Fruit fly (Drosophila melanogaster) whole organism, embryonic: ENCODE data around the gene CG8379.

Experiments used
- Bteb2 ChIP-seq: fragments of 200-800 bp; sonication (Bioruptor generic); optimal IDR thresholded peaks from 2 replicates; lab custom pipeline; 2016; ENCODE audit warnings: missing biosample characterization, missing genetic modification characterization
- CG1024 ChIP-seq: fragments of 200-800 bp; sonication (Bioruptor generic); IDR thresholded peaks from 2 replicates; pipeline ENCODE4 v1.3.6; 2022; ENCODE audit warnings: missing biosample characterization, missing genetic modification characterization
- CG10321 ChIP-seq: fragments of 200-800 bp; sonication (Bioruptor generic); IDR thresholded peaks from 2 replicates; pipeline ENCODE4 v1.3.6; 2022; ENCODE audit warnings: missing biosample characterization, missing genetic modification characterization
- CG10462 ChIP-seq: fragments of 200-800 bp; sonication (Bioruptor generic); optimal IDR thresholded peaks from 2 replicates; lab custom pipeline; 2016; ENCODE audit warnings: missing biosample characterization, missing genetic modification characterization
- CG11085 ChIP-seq: fragments of 200-800 bp; sonication (Bioruptor generic); IDR thresholded peaks from 2 replicates; pipeline ENCODE4 v1.3.6; 2022; ENCODE audit warnings: missing biosample characterization, missing genetic modification characterization
- CG1233 ChIP-seq: fragments of 200-800 bp; sonication (Bioruptor generic); optimal IDR thresholded peaks from 4 replicates; lab custom pipeline; 2018; ENCODE audit warnings: missing biosample characterization, mild to moderate bottlenecking, missing genetic modification characterization
- CG14014 ChIP-seq: fragments of 200-800 bp; sonication (Bioruptor generic); IDR thresholded peaks from 2 replicates; pipeline ENCODE4 v1.3.6; 2022; ENCODE audit warnings: missing biosample characterization, missing genetic modification characterization
- CG15269 ChIP-seq: fragments of 200-800 bp; sonication (Bioruptor generic); optimal IDR thresholded peaks from 2 replicates; lab custom pipeline; 2018; ENCODE audit warnings: missing biosample characterization, mild to moderate bottlenecking, missing genetic modification characterization, moderate library complexity
- CG18011 ChIP-seq: fragments of 200-800 bp; sonication (Bioruptor generic); optimal IDR thresholded peaks from 2 replicates; lab custom pipeline; 2017; ENCODE audit warnings: missing biosample characterization, missing genetic modification characterization, mild to moderate bottlenecking, moderate library complexity, missing genotype
- CG2120 ChIP-seq: fragments of 200-800 bp; sonication (Bioruptor generic); optimal IDR thresholded peaks from 3 replicates; lab custom pipeline; 2016; ENCODE audit warnings: missing biosample characterization, missing genetic modification characterization
- CG32772 ChIP-seq: fragments of 200-800 bp; sonication (Bioruptor generic); IDR thresholded peaks from 2 replicates; pipeline ENCODE4 v1.3.6; 2022; ENCODE audit warnings: missing biosample characterization, missing genetic modification characterization
- CG34422 ChIP-seq: fragments of 200-800 bp; sonication (Bioruptor generic); IDR thresholded peaks from 3 replicates; pipeline ENCODE4 v1.3.6; 2022; ENCODE audit warnings: missing biosample characterization, missing genetic modification characterization
- CG7963 ChIP-seq: fragments of 200-800 bp; sonication (Bioruptor generic); IDR thresholded peaks from 3 replicates; pipeline ENCODE4 v1.3.6; 2022; ENCODE audit warnings: missing biosample characterization, missing genetic modification characterization; ENCODE audit not compliant: partially characterized antibody
- CG8089 ChIP-seq: fragments of 200-800 bp; sonication (Bioruptor generic); optimal IDR thresholded peaks from 3 replicates; lab custom pipeline; 2016; ENCODE audit warnings: missing biosample characterization, missing genetic modification characterization
- CG9437 ChIP-seq: fragments of 200-800 bp; sonication (Bioruptor generic); optimal IDR thresholded peaks from 2 replicates; lab custom pipeline; 2018; ENCODE audit warnings: missing biosample characterization, mild to moderate bottlenecking, missing genetic modification characterization
- CTCF ChIP-seq: fragments of 200-800 bp; sonication (Bioruptor generic); optimal IDR thresholded peaks from 2 replicates; lab custom pipeline; 2017; ENCODE audit warnings: missing biosample characterization, mild to moderate bottlenecking, missing genetic modification characterization, moderate library complexity
- CrebB ChIP-seq: fragments of 200-800 bp; sonication (Bioruptor generic); optimal IDR thresholded peaks from 3 replicates; lab custom pipeline; 2018; ENCODE audit warnings: missing biosample characterization, mild to moderate bottlenecking, missing genetic modification characterization
- D19A ChIP-seq: fragments of 200-800 bp; optimal IDR thresholded peaks from 3 replicates; lab custom pipeline; 2019; ENCODE audit warnings: missing biosample characterization, mild to moderate bottlenecking, missing genetic modification characterization, moderate library complexity
- D19B ChIP-seq: fragments of 200-800 bp; sonication (Bioruptor generic); optimal IDR thresholded peaks from 2 replicates; lab custom pipeline; 2017; ENCODE audit warnings: missing biosample characterization, mild to moderate bottlenecking, missing genetic modification characterization
- Dad ChIP-seq: fragments of 200-800 bp; sonication (Bioruptor generic); optimal IDR thresholded peaks from 3 replicates; lab custom pipeline; 2016; ENCODE audit warnings: missing biosample characterization, missing genetic modification characterization
- ERR ChIP-seq: fragments of 200-800 bp; sonication (Bioruptor generic); optimal IDR thresholded peaks from 2 replicates; lab custom pipeline; 2016; ENCODE audit warnings: missing biosample characterization, missing genetic modification characterization
- Lhr ChIP-seq: fragments of 200-800 bp; sonication (Bioruptor generic); optimal IDR thresholded peaks from 3 replicates; lab custom pipeline; 2017; ENCODE audit warnings: mild to moderate bottlenecking, missing biosample characterization, missing genetic modification reagents, missing genetic modification characterization
- MTF-1 ChIP-seq: fragments of 200-800 bp; sonication (Bioruptor generic); optimal IDR thresholded peaks from 2 replicates; lab custom pipeline; 2018; ENCODE audit warnings: missing biosample characterization, mild to moderate bottlenecking, missing genetic modification characterization, borderline replicate concordance
- Nf-YB ChIP-seq: fragments of 200-800 bp; sonication (Bioruptor generic); optimal IDR thresholded peaks from 3 replicates; lab custom pipeline; 2019; ENCODE audit warnings: missing biosample characterization, mild to moderate bottlenecking, missing genetic modification characterization, moderate library complexity
- Nf-YC ChIP-seq: fragments of 200-800 bp; optimal IDR thresholded peaks from 3 replicates; lab custom pipeline; 2019; ENCODE audit warnings: missing biosample characterization, mild to moderate bottlenecking, missing genetic modification characterization, moderate library complexity
- Oli ChIP-seq: fragments of 200-800 bp; sonication (Bioruptor generic); optimal IDR thresholded peaks from 2 replicates; lab custom pipeline; 2018; ENCODE audit warnings: missing biosample characterization, mild to moderate bottlenecking, missing genetic modification characterization, moderate library complexity
- Optix ChIP-seq: fragments of 200-800 bp; sonication (Bioruptor generic); IDR thresholded peaks from 3 replicates; pipeline ENCODE4 v1.3.6; 2022; ENCODE audit warnings: missing biosample characterization, missing genetic modification characterization
- Ravus ChIP-seq: fragments of 200-800 bp; sonication (Bioruptor generic); IDR thresholded peaks from 2 replicates; pipeline ENCODE4 v1.3.6; 2022; ENCODE audit warnings: missing biosample characterization, missing genetic modification characterization
- Sin3A ChIP-seq: fragments of >200 bp; optimal IDR thresholded peaks from 2 replicates; lab custom pipeline; 2018
- Taf1 ChIP-seq: fragments of 200-800 bp; sonication (Bioruptor generic); IDR thresholded peaks from 2 replicates; pipeline ENCODE4 v1.3.6; 2022; ENCODE audit warnings: missing biosample characterization, missing genetic modification characterization
- Xrp1 ChIP-seq: fragments of 200-800 bp; sonication (Bioruptor generic); IDR thresholded peaks from 2 replicates; pipeline ENCODE4 v1.3.6; 2022; ENCODE audit warnings: missing biosample characterization, missing genetic modification characterization
- btn ChIP-seq: fragments of 200-800 bp; sonication (Bioruptor generic); optimal IDR thresholded peaks from 2 replicates; lab custom pipeline; 2016; ENCODE audit warnings: missing biosample characterization, missing genetic modification characterization
- cg ChIP-seq: fragments of 200-800 bp; sonication (Bioruptor generic); optimal IDR thresholded peaks from 3 replicates; lab custom pipeline; 2019; ENCODE audit warnings: missing biosample characterization, mild to moderate bottlenecking, missing genetic modification characterization, moderate library complexity
- ci ChIP-seq: fragments of 200-800 bp; sonication (Bioruptor generic); IDR thresholded peaks from 3 replicates; pipeline ENCODE4 v1.3.6; 2022; ENCODE audit warnings: missing biosample characterization, missing genetic modification characterization
- dati ChIP-seq: fragments of 200-800 bp; sonication (Bioruptor generic); IDR thresholded peaks from 2 replicates; pipeline ENCODE4 v1.3.6; 2022; ENCODE audit warnings: missing biosample characterization, missing genetic modification characterization
- esg ChIP-seq: fragments of 200-800 bp; sonication (Bioruptor generic); conservative IDR thresholded peaks from 2 replicates; pipeline ENCODE4 v1.3.6; 2022; ENCODE audit warnings: missing biosample characterization, missing genetic modification characterization
- hbn ChIP-seq: fragments of 200-800 bp; sonication (Bioruptor generic); IDR thresholded peaks from 2 replicates; pipeline ENCODE4 v1.3.6; 2022; ENCODE audit warnings: missing biosample characterization, missing genetic modification characterization; ENCODE audit not compliant: partially characterized antibody
- jing ChIP-seq: fragments of 200-800 bp; sonication (Bioruptor generic); optimal IDR thresholded peaks from 2 replicates; lab custom pipeline; 2018; ENCODE audit warnings: missing biosample characterization, mild to moderate bottlenecking, missing genetic modification characterization
- maf-S ChIP-seq: fragments of 200-800 bp; sonication (Bioruptor generic); optimal IDR thresholded peaks from 2 replicates; lab custom pipeline; 2016; ENCODE audit warnings: missing biosample characterization, missing genetic modification characterization
- mld ChIP-seq: fragments of 200-800 bp; sonication (Bioruptor generic); IDR thresholded peaks from 3 replicates; pipeline ENCODE4 v1.3.6; 2022; ENCODE audit warnings: missing biosample characterization, missing genetic modification characterization; ENCODE audit not compliant: partially characterized antibody
- otp ChIP-seq: fragments of 200-800 bp; sonication (Bioruptor generic); IDR thresholded peaks from 3 replicates; pipeline ENCODE4, ENCODE4 v1.3.6; 2022; ENCODE audit warnings: missing biosample characterization, missing genetic modification characterization
- p53 ChIP-seq: fragments of 200-800 bp; sonication (Bioruptor generic); optimal IDR thresholded peaks from 2 replicates; lab custom pipeline; 2016; ENCODE audit warnings: missing biosample characterization, missing genetic modification characterization
- pho ChIP-seq: fragments of 200-800 bp; sonication (Bioruptor generic); optimal IDR thresholded peaks from 2 replicates; lab custom pipeline; 2016; ENCODE audit warnings: missing biosample characterization, missing genetic modification characterization
- row ChIP-seq: fragments of 200-800 bp; sonication (Bioruptor generic); IDR thresholded peaks from 3 replicates; pipeline ENCODE4 v1.3.6; 2022; ENCODE audit warnings: missing biosample characterization, missing genetic modification characterization
- run ChIP-seq: fragments of 200-800 bp; sonication (Bioruptor generic); optimal IDR thresholded peaks from 3 replicates; lab custom pipeline; 2018; ENCODE audit warnings: missing biosample characterization, mild to moderate bottlenecking, missing genetic modification characterization
- seq ChIP-seq: fragments of 200-800 bp; sonication (Bioruptor generic); IDR thresholded peaks from 2 replicates; pipeline ENCODE4 v1.3.6; 2022; ENCODE audit warnings: missing biosample characterization, missing genetic modification characterization
- sim ChIP-seq: fragments of 200-800 bp; sonication (Bioruptor generic); IDR thresholded peaks from 2 replicates; pipeline ENCODE4 v1.3.6; 2022; ENCODE audit warnings: missing biosample characterization, missing genetic modification characterization
- sug ChIP-seq: fragments of 200-800 bp; optimal IDR thresholded peaks from 2 replicates; lab custom pipeline; 2019; ENCODE audit warnings: missing biosample characterization, mild to moderate bottlenecking, missing genetic modification characterization, moderate library complexity
- tll ChIP-seq, 2 experiments: fragments of 200-800 bp in 1 of 2; fragments of >200 bp in 1 of 2; sonication (Bioruptor generic) in 1 of 2; optimal IDR thresholded peaks; 2 replicates each; lab custom pipeline; 2017 to 2019; ENCODE audit warnings: missing biosample characterization in 2 of 2, missing genetic modification characterization in 2 of 2, mild to moderate bottlenecking in 1 of 2, moderate library complexity in 1 of 2
- tna ChIP-seq: fragments of 200-800 bp; sonication (Bioruptor generic); IDR thresholded peaks from 2 replicates; pipeline ENCODE4 v1.3.6; 2022; ENCODE audit warnings: missing biosample characterization, missing genetic modification characterization; ENCODE audit not compliant: partially characterized antibody
- tx ChIP-seq: fragments of 200-800 bp; sonication (Bioruptor generic); optimal IDR thresholded peaks from 2 replicates; lab custom pipeline; 2016; ENCODE audit warnings: missing biosample characterization, missing genetic modification characterization
- wor ChIP-seq: fragments of 200-800 bp; sonication (Bioruptor generic); IDR thresholded peaks from 2 replicates; pipeline ENCODE4 v1.3.6; 2022; ENCODE audit warnings: missing biosample characterization, missing genetic modification characterization

Gene CG8379

dm6 chr3R:8819551-8820057 lies 4.6 kb upstream of the CG8379 start (continued):
- TF ChIP-seq Oli (tag; lab: Kevin White, UChicago) (no peak), tna (GFP tag; lab: Robert Waterston, UW) (no peak), dati (GFP tag; lab: Robert Waterston, UW) (no peak), run (no peak), sim (GFP tag; lab: Robert Waterston, UW) (no peak), CG34422 (GFP tag; lab: Robert Waterston, UW) (0 out of 3 replicates have a peak, but pooled peaks have one; percentile 29), otp (no peak), Xrp1 (GFP tag; lab: Robert Waterston, UW) (peak; percentile 53), CG2120 (GFP tag; lab: Kevin White, UChicago) (no peak), pho (GFP tag; lab: Kevin White, UChicago) (no peak), tll (GFP tag; optimal IDR thresholded peaks at IDR 0.05; lab: Kevin White, UChicago) (peak in 1 of 2 experiments; percentile 63), maf-S (GFP tag; lab: Kevin White, UChicago) (peak; percentile 28), btn (GFP tag; lab: Kevin White, UChicago) (no peak), hbn (no peak), CG10462 (GFP tag; lab: Kevin White, UChicago) (no peak), Optix (GFP tag; lab: Robert Waterston, UW) (0 out of 3 replicates have a peak, but pooled peaks have one; percentile 17), CG14014 (GFP tag; lab: Robert Waterston, UW) (peak; percentile 63; the same call in 1 of the 2 replicates), Dad (peak; percentile 36), ci (GFP tag; lab: Robert Waterston, UW) (peak; percentile 59; the same call in 2 of the 3 replicates), CG32772 (GFP tag; lab: Robert Waterston, UW) (peak; percentile 24; the same call in 1 of the 2 replicates), CG1024 (no peak), Nf-YC (tag; lab: Kevin White, UChicago) (no peak), CG10321 (GFP tag; lab: Robert Waterston, UW) (no peak), tx (GFP tag; lab: Kevin White, UChicago) (peak; percentile 6), Nf-YB (GFP tag; lab: Kevin White, UChicago) (no peak), CG1233 (GFP tag; lab: Kevin White, UChicago) (peak; percentile 18), seq (peak; percentile 39; the same call in 1 of the 2 replicates), mld (GFP tag; lab: Robert Waterston, UW) (no peak), Ravus (GFP tag; lab: Robert Waterston, UW) (no peak), Sin3A (lab: Kevin White, UChicago) (no peak), CG18011 (GFP tag; lab: Kevin White, UChicago) (peak; percentile 3), D19A (tag; lab: Kevin White, UChicago) (no peak), sug (tag; lab: Kevin White, UChicago) (peak; percentile 24), cg (peak; percentile 86), Taf1 (no peak), p53 (GFP tag; lab: Kevin White, UChicago) (no peak), row (GFP tag; lab: Robert Waterston, UW) (peak; percentile 23; the same call in 1 of the 3 replicates), MTF-1 (GFP tag; lab: Kevin White, UChicago) (peak; percentile 2), esg (no peak), CG9437 (GFP tag; lab: Kevin White, UChicago) (peak; percentile 96), CG11085 (GFP tag; lab: Robert Waterston, UW) (no peak), Lhr (GFP tag; lab: Kevin White, UChicago) (no peak), CG7963 (GFP tag; lab: Robert Waterston, UW) (no peak), ERR (no peak), CG8089 (GFP tag; lab: Kevin White, UChicago) (no peak), jing (GFP tag; lab: Kevin White, UChicago) (no peak), CTCF (GFP tag; lab: Kevin White, UChicago) (no peak), wor (GFP tag; lab: Robert Waterston, UW) (no peak), CG15269 (peak; percentile 23), CrebB (peak; percentile 72), D19B (GFP tag; lab: Kevin White, UChicago) (no peak), Bteb2 (GFP tag; lab: Kevin White, UChicago) (no peak)
